Worm (Caenorhabditis elegans) whole organism, late embryonic: ENCODE data around the gene F17E9.16.
"Not testable (repeated sequence)": the region's sequence is repeated elsewhere in the genome, so short reads cannot be mapped to it uniquely, and the experiment has no call there.

ENCODE experiments used
- K02D7.2 ChIP-seq: sonication (generic microtip); optimal IDR thresholded peaks from 2 replicates; lab custom pipeline; 2017; ENCODE audit warnings: mild to moderate bottlenecking, missing genetic modification characterization, missing compliant biosample characterization
- Y22D7AL.16 ChIP-seq: sonication (generic microtip); optimal IDR thresholded peaks from 2 replicates; lab custom pipeline; 2016; ENCODE audit warnings: missing genetic modification characterization, missing compliant biosample characterization
- ama-1 ChIP-seq: fragments of 150-350 bp; optimal IDR thresholded peaks from 2 replicates; lab custom pipeline; 2014
- ceh-18 ChIP-seq: sonication (generic microtip); optimal IDR thresholded peaks from 2 replicates; lab custom pipeline; 2016; ENCODE audit warnings: missing genetic modification characterization, missing compliant biosample characterization
- ceh-2 ChIP-seq: sonication (generic microtip); optimal IDR thresholded peaks from 2 replicates; lab custom pipeline; 2016; ENCODE audit warnings: missing genotype, missing genetic modification characterization, missing compliant biosample characterization
- ceh-22 ChIP-seq: sonication (generic microtip); optimal IDR thresholded peaks from 2 replicates; lab custom pipeline; 2017; ENCODE audit warnings: missing biosample characterization, missing genetic modification characterization
- ceh-34 ChIP-seq: sonication (generic microtip); optimal IDR thresholded peaks from 2 replicates; lab custom pipeline; 2016; ENCODE audit warnings: mild to moderate bottlenecking, missing genetic modification characterization, missing compliant biosample characterization
- ceh-48 ChIP-seq: sonication (generic microtip); optimal IDR thresholded peaks from 2 replicates; lab custom pipeline; 2016; ENCODE audit warnings: missing genetic modification characterization, inconsistent platforms, missing compliant biosample characterization
- ceh-6 ChIP-seq: fragments of 200-800 bp; sonication (Bioruptor generic); optimal IDR thresholded peaks from 2 replicates; lab custom pipeline; 2018; ENCODE audit warnings: mild to moderate bottlenecking, missing genetic modification characterization, missing compliant biosample characterization
- che-1 ChIP-seq: sonication (generic microtip); optimal IDR thresholded peaks from 2 replicates; lab custom pipeline; 2016; ENCODE audit warnings: mild to moderate bottlenecking, missing genetic modification characterization, missing compliant biosample characterization
- elt-2 ChIP-seq: sonication (generic microtip); optimal IDR thresholded peaks from 2 replicates; lab custom pipeline; 2016; ENCODE audit warnings: missing genetic modification reagents, missing genetic modification characterization, missing compliant biosample characterization
- ets-4 ChIP-seq: sonication (generic microtip); optimal IDR thresholded peaks from 2 replicates; lab custom pipeline; 2016; ENCODE audit warnings: missing genetic modification characterization, missing compliant biosample characterization
- fkh-10 ChIP-seq: fragments of 150-350 bp; optimal IDR thresholded peaks from 2 replicates; lab custom pipeline; 2014; ENCODE audit warnings: missing biosample characterization, missing genetic modification reagents, missing genetic modification characterization
- hlh-13 ChIP-seq: fragments of 200-800 bp; sonication (Bioruptor generic); optimal IDR thresholded peaks from 2 replicates; lab custom pipeline; 2018; ENCODE audit warnings: mild to moderate bottlenecking, missing genetic modification characterization, missing compliant biosample characterization
- hlh-15 ChIP-seq: sonication (generic microtip); optimal IDR thresholded peaks from 2 replicates; lab custom pipeline; 2016; ENCODE audit warnings: missing genetic modification characterization, missing compliant biosample characterization
- hlh-30 ChIP-seq: sonication (generic microtip); optimal IDR thresholded peaks from 2 replicates; lab custom pipeline; 2017; ENCODE audit warnings: antibody characterized with exemption, missing genetic modification characterization, missing compliant biosample characterization; ENCODE audit not compliant: insufficient read depth
- hlh-8 ChIP-seq: sonication (generic microtip); optimal IDR thresholded peaks from 2 replicates; lab custom pipeline; 2016; ENCODE audit warnings: missing genotype, missing genetic modification characterization, missing compliant biosample characterization
- lim-6 ChIP-seq: sonication (generic microtip); optimal IDR thresholded peaks from 2 replicates; lab custom pipeline; 2016; ENCODE audit warnings: missing genetic modification characterization, missing compliant biosample characterization
- lin-11 ChIP-seq: fragments of 200-800 bp; sonication (Bioruptor generic); optimal IDR thresholded peaks from 2 replicates; lab custom pipeline; 2018; ENCODE audit warnings: mild to moderate bottlenecking, missing genetic modification characterization, missing compliant biosample characterization
- madf-2 ChIP-seq: sonication (generic microtip); optimal IDR thresholded peaks from 2 replicates; lab custom pipeline; 2017; ENCODE audit warnings: missing genetic modification characterization, missing compliant biosample characterization
- nfya-1 ChIP-seq: sonication (generic microtip); optimal IDR thresholded peaks from 2 replicates; lab custom pipeline; 2017; ENCODE audit warnings: missing genetic modification characterization, mild to moderate bottlenecking, missing compliant biosample characterization, antibody characterized with exemption, moderate library complexity
- nhr-232 ChIP-seq: sonication (generic microtip); optimal IDR thresholded peaks from 2 replicates; lab custom pipeline; 2016; ENCODE audit warnings: missing genetic modification characterization, missing compliant biosample characterization
- odd-2 ChIP-seq: sonication (generic microtip); optimal IDR thresholded peaks from 2 replicates; lab custom pipeline; 2017; ENCODE audit warnings: antibody characterized with exemption, mild to moderate bottlenecking, missing genetic modification characterization, missing compliant biosample characterization
- pax-1 ChIP-seq: fragments of 150-350 bp; optimal IDR thresholded peaks from 2 replicates; lab custom pipeline; 2014; ENCODE audit warnings: missing biosample characterization, missing genetic modification characterization
- pha-2 ChIP-seq: sonication (generic microtip); optimal IDR thresholded peaks from 2 replicates; lab custom pipeline; 2017; ENCODE audit warnings: mild to moderate bottlenecking, missing genetic modification characterization, missing compliant biosample characterization
- pha-4 ChIP-seq: fragments of 150-350 bp; optimal IDR thresholded peaks from 2 replicates; lab custom pipeline; 2018; ENCODE audit warnings: missing biosample characterization, missing genetic modification reagents, missing genetic modification characterization
- rnt-1 ChIP-seq: sonication (generic microtip); optimal IDR thresholded peaks from 2 replicates; lab custom pipeline; 2016; ENCODE audit warnings: missing genetic modification characterization, missing compliant biosample characterization
- sox-2 ChIP-seq: fragments of 200-800 bp; sonication (Bioruptor generic); IDR thresholded peaks from 2 replicates; pipeline ENCODE4 v1.3.6; 2022; ENCODE audit warnings: missing genetic modification reagents, missing genetic modification characterization, missing compliant biosample characterization
- sox-4 ChIP-seq: sonication (generic microtip); optimal IDR thresholded peaks from 2 replicates; lab custom pipeline; 2017; ENCODE audit warnings: mild to moderate bottlenecking, missing genetic modification characterization, inconsistent platforms, missing compliant biosample characterization
- syd-9 ChIP-seq: sonication (generic microtip); optimal IDR thresholded peaks from 2 replicates; lab custom pipeline; 2016; ENCODE audit warnings: mild to moderate bottlenecking, missing genetic modification characterization, moderate library complexity, missing compliant biosample characterization
- tbx-2 ChIP-seq: sonication (generic microtip); optimal IDR thresholded peaks from 2 replicates; lab custom pipeline; 2016; ENCODE audit warnings: missing genetic modification characterization, missing compliant biosample characterization
- tbx-7 ChIP-seq: sonication (generic microtip); optimal IDR thresholded peaks from 2 replicates; lab custom pipeline; 2016; ENCODE audit warnings: missing genotype, missing genetic modification characterization, missing compliant biosample characterization
- unc-42 ChIP-seq: sonication (generic microtip); optimal IDR thresholded peaks from 2 replicates; lab custom pipeline; 2016; ENCODE audit warnings: missing genotype, missing genetic modification characterization, missing compliant biosample characterization
- unc-55 ChIP-seq: sonication (generic microtip); optimal IDR thresholded peaks from 2 replicates; lab custom pipeline; 2017; ENCODE audit warnings: missing biosample characterization, missing genetic modification reagents, missing genetic modification characterization
- ztf-16 ChIP-seq: sonication (generic microtip); optimal IDR thresholded peaks from 2 replicates; lab custom pipeline; 2017; ENCODE audit warnings: missing genetic modification characterization, missing compliant biosample characterization

The F17E9.16 gene

ce11 chrIV:8352036-8352435, at the start of gene F17E9.16:
F17E9.16 (plus strand) TSS chrIV:8352336.
- TF ChIP-seq K02D7.2 (tag; lab: Kevin White, UChicago); ceh-34; ceh-18 (tag; lab: Kevin White, UChicago): not testable (repeated sequence)

ce11 chrIV:8302648-8303161, 49.4 kb upstream of the F17E9.16 start:
- TF ChIP-seq hlh-8 (tag; lab: Kevin White, UChicago): no peak

- TF ChIP-seq nfya-1 (tag; lab: Kevin White, UChicago) (no peak), lim-6 (tag; lab: Kevin White, UChicago) (no peak), Y22D7AL.16 (no peak), hlh-30 (tag; lab: Kevin White, UChicago) (no peak), syd-9 (tag; lab: Kevin White, UChicago) (no peak), elt-2 (tag; lab: Kevin White, UChicago) (no peak), ztf-16 (no peak), ceh-2 (no peak), ets-4 (no peak), ceh-6 (no peak), tbx-7 (tag; lab: Kevin White, UChicago) (no peak), hlh-13 (GFP tag; lab: Kevin White, UChicago) (no peak), odd-2 (tag; lab: Kevin White, UChicago) (no peak), che-1 (tag; lab: Kevin White, UChicago) (no peak), ceh-22 (no peak), unc-42 (tag; lab: Kevin White, UChicago) (no peak), ama-1 (lab: Kevin White, UChicago) (no peak), tbx-2 (tag; lab: Kevin White, UChicago) (no peak), sox-2 (GFP tag; lab: Robert Waterston, UW) (no peak), pha-4 (tag; lab: Kevin White, UChicago) (no peak)
These were observed 48.5 kb upstream of the F17E9.16 start, which contains the start of gene vha-5 for ce11 chrIV:8303668-8304067. vha-5 (plus strand) TSS chrIV:8303968.

DNA sequence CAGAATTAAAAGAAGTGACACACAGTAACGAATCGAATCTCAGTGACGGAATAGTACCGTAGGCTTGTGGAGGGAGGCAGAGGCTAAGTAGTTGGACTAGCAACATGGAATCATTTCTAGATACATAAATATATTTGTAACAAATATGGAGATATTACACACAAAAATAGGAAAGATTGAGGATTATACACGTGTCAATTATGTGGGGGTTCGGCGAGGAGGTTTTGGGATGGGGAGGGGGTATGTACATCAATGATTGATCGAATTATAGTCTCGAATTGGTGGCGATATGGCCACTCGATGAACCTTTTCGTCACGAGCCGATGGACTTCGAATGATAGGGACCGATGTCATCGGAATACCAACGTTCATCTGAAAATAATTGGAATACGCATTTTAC, 44.7 kb upstream of the F17E9.16 start:
- TF ChIP-seq ceh-48 (no peak), rnt-1 (tag; lab: Kevin White, UChicago) (no peak), pha-2 (tag; lab: Kevin White, UChicago) (no peak), unc-55 (GFP tag; lab: Kevin White, UChicago) (no peak), elt-2 (tag; lab: Kevin White, UChicago) (no peak), ceh-22 (no peak), sox-4 (no peak), K02D7.2 (tag; lab: Kevin White, UChicago) (no peak), pax-1 (tag; lab: Kevin White, UChicago) (no peak), lin-11 (tag; lab: Kevin White, UChicago) (no peak), madf-2 (tag; lab: Kevin White, UChicago) (no peak), fkh-10 (GFP tag; lab: Kevin White, UChicago) (no peak), nhr-232 (tag; lab: Kevin White, UChicago) (no peak)
- TF ChIP-seq, all 69 proteins: peak for 0

DNA sequence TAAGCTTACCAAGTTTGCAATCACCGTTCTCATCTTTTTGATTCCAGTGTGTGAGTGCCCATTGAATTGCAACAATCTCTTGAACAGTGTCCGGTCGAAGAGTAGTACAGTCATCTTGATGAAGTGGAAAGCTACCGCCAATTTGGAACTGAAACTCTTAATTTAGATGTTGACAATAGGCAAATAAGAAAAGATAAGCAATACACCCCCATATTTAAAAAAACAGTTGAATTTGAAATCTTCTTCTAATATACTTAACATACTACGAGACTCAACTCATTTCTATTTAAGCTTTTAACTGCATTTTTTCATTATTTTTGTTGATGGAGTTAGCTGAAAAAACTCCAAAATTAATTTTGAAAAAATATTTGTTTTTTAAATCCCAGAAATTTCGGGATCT, 40.0 kb upstream of the F17E9.16 start:
- TF ChIP-seq hlh-15 (tag; lab: Kevin White, UChicago) (no peak), hlh-8 (tag; lab: Kevin White, UChicago) (no peak)
